Fruit fly (Drosophila melanogaster): ENCODE measurements around the gene CenG1A.
A peak's percentile ranks its signal among the peaks of the same experiment; 100 is the strongest.

The CenG1A gene

DNA sequence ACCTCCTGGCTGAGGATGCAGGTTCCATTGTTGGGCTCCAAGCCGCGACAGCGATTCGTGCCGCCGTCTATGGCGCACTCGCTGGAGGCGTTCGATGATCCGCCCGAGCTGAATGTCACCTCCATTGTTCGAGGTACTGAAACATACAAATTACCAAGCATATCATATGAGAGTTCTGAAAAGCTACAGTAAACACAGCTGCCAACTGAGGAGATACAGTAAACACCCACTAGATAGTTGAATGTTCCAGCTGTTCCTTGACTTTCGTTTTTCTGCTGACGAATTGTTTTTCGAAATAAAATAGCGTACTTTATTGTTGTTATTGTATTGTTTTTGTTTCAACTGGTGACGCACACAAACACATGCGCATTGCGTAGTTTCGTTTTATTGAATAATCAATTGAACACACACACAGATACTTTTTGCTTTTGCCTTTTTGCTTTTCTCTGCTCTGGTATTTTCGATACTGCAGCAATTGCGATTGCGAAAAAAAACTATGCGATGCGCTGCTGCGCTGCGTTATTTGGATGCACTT lies 68.5 kb downstream of the CenG1A start:
- TF ChIP-seq noc (tag; optimal IDR thresholded peaks at IDR 0.05): no peak

DNA sequence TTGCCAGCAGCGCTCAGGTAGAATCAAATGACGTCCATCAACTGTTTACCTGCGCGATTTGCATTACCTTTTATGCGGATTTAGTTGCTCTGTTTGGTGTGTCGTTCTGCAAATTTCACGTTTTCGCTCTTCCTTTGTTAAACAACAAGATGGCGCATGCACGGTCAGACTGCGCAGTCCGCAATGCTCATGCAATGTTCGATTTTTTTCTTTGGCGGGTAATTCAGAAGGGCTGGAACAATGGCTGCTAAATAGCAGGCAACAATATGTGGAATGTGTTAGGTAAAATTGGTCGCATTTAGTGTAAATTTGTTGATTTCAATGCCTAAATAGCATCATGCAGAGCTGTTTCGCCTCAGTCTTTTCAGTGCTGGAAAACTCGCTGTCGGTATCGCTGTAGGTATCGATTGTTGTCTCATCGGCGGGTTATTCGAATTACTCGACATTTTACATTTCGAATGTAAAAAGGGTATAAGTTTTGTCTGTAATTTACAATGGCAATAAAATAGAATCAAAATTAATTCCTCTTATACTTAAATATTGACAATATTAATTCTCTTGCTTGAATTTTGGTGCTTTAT lies 69.1 kb downstream of the CenG1A start, which contains the start of gene Smg5:
Gene Smg5 (minus strand): TSS at position 331 of the 581 bp plus-strand sequence.
- TF ChIP-seq noc (tag; optimal IDR thresholded peaks at IDR 0.05): peak; percentile 63

dm6 chr2L:13905072-13905847 lies 69.9 kb downstream of the CenG1A start, which contains the start of gene Ance:
TSS of gene Ance (plus strand) at chr2L:13905645.
- peak; percentile 93 for TF ChIP-seq noc (tag; optimal IDR thresholded peaks at IDR 0.05)

DNA sequence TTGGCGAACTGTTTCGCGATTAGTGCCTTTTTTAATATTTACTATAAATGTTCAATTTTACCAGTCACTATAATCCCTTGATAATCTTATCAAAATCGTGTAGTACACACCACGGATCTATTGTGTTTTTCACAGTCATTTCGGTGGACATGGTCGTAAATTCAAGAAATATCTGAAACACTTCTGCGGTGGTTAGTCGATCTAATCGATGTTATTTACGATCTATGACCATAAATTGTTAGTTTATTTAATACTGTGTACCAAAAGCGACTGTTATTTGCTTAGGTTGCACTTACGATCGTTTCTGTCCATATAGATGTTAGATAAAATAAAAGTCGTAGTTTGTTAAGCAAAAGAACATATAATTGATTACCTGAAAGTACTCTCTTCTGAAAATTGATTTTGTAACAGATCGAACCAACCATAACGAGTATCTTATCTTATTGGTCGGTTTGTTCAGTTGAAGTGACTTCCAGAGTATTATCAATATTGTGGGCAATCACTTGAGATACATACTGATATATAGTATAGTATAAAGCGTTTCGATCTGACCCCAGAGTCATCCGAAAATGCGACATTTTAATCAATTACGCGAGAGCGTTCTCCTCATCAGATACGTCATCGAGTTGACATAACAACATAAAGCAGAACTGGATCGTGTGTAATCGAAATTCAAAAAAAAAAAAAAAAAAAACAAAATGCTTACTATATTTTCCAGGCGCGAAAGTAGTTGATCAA lies 70.7 kb downstream of the CenG1A start:
- TF ChIP-seq noc (tag; optimal IDR thresholded peaks at IDR 0.05): peak; percentile 40

DNA sequence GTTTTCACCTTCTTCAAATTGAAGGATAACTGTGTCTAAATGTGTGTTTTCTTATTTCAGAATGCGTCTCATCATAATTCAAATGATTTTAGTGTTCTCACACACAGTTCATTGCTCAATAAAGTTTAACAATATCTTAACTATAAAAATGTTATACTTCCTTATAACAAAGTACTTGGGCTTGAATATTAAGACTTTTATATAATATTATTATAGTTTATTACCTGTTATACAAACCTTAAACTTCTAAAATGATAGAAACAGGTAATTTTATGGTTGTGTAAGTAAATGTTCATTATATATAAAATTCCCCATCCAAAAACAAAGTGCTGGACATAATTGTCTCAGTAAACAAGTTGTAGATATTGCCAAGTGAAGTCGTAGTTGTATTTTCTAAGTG lies 73.7 kb downstream of the CenG1A start, which contains the start of gene Ance-2:
Gene Ance-2 (plus strand): TSS at position 301 of the 400 bp plus-strand sequence.
- no peak for TF ChIP-seq noc (tag; optimal IDR thresholded peaks at IDR 0.05)

DNA sequence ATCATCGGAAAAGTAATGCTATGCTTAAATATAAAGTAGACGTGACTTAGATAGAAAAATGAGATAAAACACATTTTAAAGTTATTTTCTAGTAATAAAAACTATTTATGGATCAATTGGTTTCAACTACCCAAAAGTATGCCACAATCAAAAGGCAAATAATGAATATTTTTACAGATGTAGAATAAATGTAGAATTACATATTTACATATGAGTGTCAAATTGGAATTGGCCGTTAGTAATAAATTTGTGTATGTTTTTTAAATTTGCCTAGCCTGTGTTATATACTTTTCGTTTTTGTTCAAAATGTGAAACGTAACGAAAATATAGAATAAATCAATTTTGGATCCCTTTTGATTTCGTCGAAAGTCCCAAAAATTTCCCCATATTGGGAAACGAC lies 76.4 kb downstream of the CenG1A start, which contains the start of gene Acyp:
Gene Acyp (plus strand): TSS at position 301 of the 400 bp plus-strand sequence.
- no peak for TF ChIP-seq noc (tag; optimal IDR thresholded peaks at IDR 0.05)

dm6 chr2L:13914425-13914824 lies 79.1 kb downstream of the CenG1A start, which contains the start of gene Ance-3:
TSS of gene Ance-3 (plus strand) at chr2L:13914725.
- TF ChIP-seq noc (tag; optimal IDR thresholded peaks at IDR 0.05): no peak

DNA sequence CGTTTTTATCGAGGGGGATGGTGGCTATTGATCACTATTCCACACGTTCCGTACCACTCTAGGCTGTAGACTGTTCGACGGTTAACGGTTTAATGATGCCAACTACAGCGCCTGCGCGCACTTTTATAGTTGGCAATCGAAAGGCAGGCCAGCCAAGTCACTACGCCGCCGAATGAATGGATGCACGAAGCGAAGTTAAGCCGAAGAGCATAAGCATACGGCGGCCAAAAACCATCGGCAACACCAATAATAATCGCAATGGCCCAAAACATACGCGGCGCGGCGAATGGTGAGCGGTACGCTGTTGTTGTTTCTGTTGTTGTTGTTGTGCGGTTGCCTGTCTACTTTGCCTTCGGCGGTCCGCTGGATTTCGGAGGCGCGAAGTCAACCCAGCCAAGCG lies 88.1 kb downstream of the CenG1A start, which contains the start of gene Vajk1:
Gene Vajk1 (minus strand): TSS at position 101 of the 400 bp plus-strand sequence.
- TF ChIP-seq noc (tag; optimal IDR thresholded peaks at IDR 0.05): no peak

DNA sequence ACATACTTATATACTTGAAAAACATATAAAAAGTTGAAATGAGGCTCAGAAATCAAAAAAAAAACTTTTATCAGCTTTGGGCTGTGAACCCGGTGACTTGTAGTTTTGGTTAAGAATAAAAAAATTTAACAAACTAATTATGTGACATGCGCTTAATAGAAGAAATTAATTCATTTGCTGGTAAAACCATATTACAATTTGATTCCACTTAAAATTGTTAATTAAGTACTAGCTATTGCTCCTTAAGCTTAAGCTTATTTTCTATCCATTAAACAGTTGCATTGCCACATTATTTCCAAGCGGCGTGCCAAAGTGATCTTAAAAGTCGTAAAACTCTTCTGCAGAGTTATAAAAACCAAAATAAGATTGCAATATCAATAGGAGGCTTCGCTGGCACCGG lies 88.6 kb downstream of the CenG1A start:
- no peak for TF ChIP-seq noc (tag; optimal IDR thresholded peaks at IDR 0.05)

- TF ChIP-seq noc (tag; optimal IDR thresholded peaks at IDR 0.05): no peak
Measured at dm6 chr2L:13925699-13926098, 90.3 kb downstream of the CenG1A start.

- no peak for TF ChIP-seq noc (tag; optimal IDR thresholded peaks at IDR 0.05)
Measured at dm6 chr2L:13928461-13928860, 93.1 kb downstream of the CenG1A start.

DNA sequence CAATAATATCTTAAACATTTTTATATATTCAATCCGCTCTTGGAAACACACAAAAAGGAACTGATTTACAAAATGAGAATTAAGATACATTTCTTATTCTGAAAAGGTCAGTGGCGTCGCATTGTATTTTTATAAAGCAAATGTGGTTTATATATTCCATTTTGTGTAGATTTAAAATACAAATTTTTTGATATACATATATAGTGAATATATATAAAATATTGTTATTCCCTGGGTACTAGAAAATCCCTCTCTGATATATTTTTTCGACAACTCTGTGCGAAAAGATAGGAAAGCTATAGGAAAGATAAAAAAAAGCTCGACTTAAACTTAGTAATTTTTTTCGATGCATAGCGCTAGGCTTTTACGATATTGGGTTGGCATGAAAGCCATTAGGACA lies 96.0 kb downstream of the CenG1A start, which contains the start of gene CG42711:
Gene CG42711 (minus strand): TSS at position 45 of the 400 bp plus-strand sequence.
- no peak for TF ChIP-seq noc (tag; optimal IDR thresholded peaks at IDR 0.05)

dm6 chr2L:13934542-13935065 lies 99.2 kb downstream of the CenG1A start, which contains the start of gene Vajk2:
TSS of gene Vajk2 (minus strand) at chr2L:13934692.
- no peak for TF ChIP-seq noc (tag; optimal IDR thresholded peaks at IDR 0.05)

DNA sequence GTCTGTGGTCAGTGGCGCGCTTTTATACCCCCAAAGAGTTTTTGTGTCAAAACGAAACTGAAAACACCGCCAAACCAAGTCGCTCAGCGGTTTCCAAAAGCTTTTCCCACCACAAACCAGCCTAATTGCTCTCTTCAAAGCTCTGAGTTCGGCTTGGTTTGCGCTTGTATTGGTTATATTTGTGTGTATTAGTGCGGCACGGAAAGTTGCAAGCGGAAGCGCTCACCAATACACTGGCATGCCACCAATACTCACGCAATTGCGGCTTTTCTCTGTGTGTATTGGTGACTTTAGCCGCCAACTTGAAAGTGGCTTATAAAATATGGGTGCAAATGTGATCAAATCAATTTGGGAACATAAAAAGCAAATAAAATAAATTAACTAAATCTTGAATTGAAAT lies 112.1 kb downstream of the CenG1A start, which contains the start of gene Vajk3:
Gene Vajk3 (minus strand): TSS at position 1 of the 400 bp plus-strand sequence.
- no peak for TF ChIP-seq noc (tag; optimal IDR thresholded peaks at IDR 0.05)
